Fruit fly (Drosophila melanogaster) whole organism, wandering third instar larva: Measurements from ENCODE around the gene CG11911.

Experiments
- Abd-B ChIP-seq: fragments of >200 bp; optimal IDR thresholded peaks from 2 replicates; lab custom pipeline; 2017; ENCODE audit warnings: missing biosample characterization, missing genetic modification characterization
- CG9705 ChIP-seq: fragments of 200-800 bp; sonication (Bioruptor generic); optimal IDR thresholded peaks from 2 replicates; lab custom pipeline; 2018; ENCODE audit warnings: missing biosample characterization, mild to moderate bottlenecking, missing genetic modification characterization
- CrebA ChIP-seq: fragments of 200-800 bp; sonication (Bioruptor generic); optimal IDR thresholded peaks from 2 replicates; lab custom pipeline; 2016; ENCODE audit warnings: missing biosample characterization, mild to moderate bottlenecking, missing genetic modification characterization, borderline replicate concordance
- Dfd ChIP-seq: fragments of >200 bp; optimal IDR thresholded peaks from 2 replicates; lab custom pipeline; 2017; ENCODE audit warnings: missing biosample characterization, missing genetic modification characterization
- Dif ChIP-seq: fragments of 200-275, 200-300 bp; sonication (Bioruptor generic); optimal IDR thresholded peaks from 2 replicates; lab custom pipeline; 2018; ENCODE audit warnings: missing biosample characterization, missing genetic modification characterization; ENCODE audit not compliant: partially characterized antibody
- GATAd ChIP-seq: sonication (Bioruptor generic); optimal IDR thresholded peaks from 2 replicates; lab custom pipeline; 2016; ENCODE audit warnings: missing biosample characterization, missing genetic modification characterization
- HLH106 ChIP-seq: fragments of 200-800 bp; optimal IDR thresholded peaks from 3 replicates; lab custom pipeline; 2019; ENCODE audit warnings: missing biosample characterization, mild to moderate bottlenecking, missing genetic modification characterization, moderate library complexity
- Hnf4 ChIP-seq: fragments of 200-800 bp; sonication (Bioruptor generic); optimal IDR thresholded peaks from 2 replicates; lab custom pipeline; 2016; ENCODE audit warnings: missing biosample characterization, mild to moderate bottlenecking, missing genetic modification characterization
- Hr78 ChIP-seq: fragments of >200 bp; optimal IDR thresholded peaks from 2 replicates; lab custom pipeline; 2017; ENCODE audit warnings: missing biosample characterization, missing genetic modification characterization
- Jra ChIP-seq: sonication (Bioruptor generic); optimal IDR thresholded peaks from 2 replicates; lab custom pipeline; 2016; ENCODE audit warnings: missing biosample characterization, missing genetic modification characterization
- Mio ChIP-seq: sonication (Bioruptor generic); optimal IDR thresholded peaks from 2 replicates; lab custom pipeline; 2016; ENCODE audit warnings: missing biosample characterization, missing genetic modification characterization
- Myc ChIP-seq: fragments of >200 bp; optimal IDR thresholded peaks from 2 replicates; lab custom pipeline; 2017
- N ChIP-seq: fragments of >200 bp; optimal IDR thresholded peaks from 2 replicates; lab custom pipeline; 2018; ENCODE audit warnings: missing biosample characterization, missing external identifiers, missing genetic modification characterization
- OdsH ChIP-seq: fragments of 200-800 bp; sonication (Bioruptor generic); optimal IDR thresholded peaks from 2 replicates; lab custom pipeline; 2016; ENCODE audit warnings: missing biosample characterization, mild to moderate bottlenecking, missing genetic modification characterization
- Rel ChIP-seq, 2 experiments: fragments of 200-800 bp; sonication (Bioruptor generic) in 1 of 2; optimal IDR thresholded peaks; 2 replicates in 1 of 2; 3 replicates in 1 of 2; lab custom pipeline; 2016 to 2019; ENCODE audit warnings: mild to moderate bottlenecking in 2 of 2, missing biosample characterization in 2 of 2, missing genetic modification characterization in 2 of 2, moderate library complexity in 1 of 2
- Sp1 ChIP-seq: fragments of 200-800 bp; sonication (Bioruptor generic); optimal IDR thresholded peaks from 3 replicates; lab custom pipeline; 2019; ENCODE audit warnings: missing biosample characterization, mild to moderate bottlenecking, missing genetic modification characterization, moderate library complexity
- Vsx2 ChIP-seq: fragments of 200-300, 225-300 bp; sonication (Bioruptor generic); optimal IDR thresholded peaks from 2 replicates; lab custom pipeline; 2018; ENCODE audit warnings: missing biosample characterization, missing genetic modification characterization; ENCODE audit not compliant: partially characterized antibody
- brk ChIP-seq: fragments of 200-800 bp; sonication (Bioruptor generic); optimal IDR thresholded peaks from 2 replicates; lab custom pipeline; 2016; ENCODE audit warnings: missing biosample characterization, mild to moderate bottlenecking, missing genetic modification characterization
- dl ChIP-seq, 2 experiments: fragments of 175-275, 200-275 bp in 1 of 2; fragments of 200-275 bp in 1 of 2; sonication (Bioruptor generic); optimal IDR thresholded peaks; lab custom pipeline; 2018; ENCODE audit warnings: mild to moderate bottlenecking in 2 of 2, missing biosample characterization in 2 of 2, missing genetic modification characterization in 2 of 2, moderate library complexity in 2 of 2; ENCODE audit not compliant: partially characterized antibody in 2 of 2, insufficient read depth in 1 of 2
- dmrt93B ChIP-seq: fragments of 200-800 bp; sonication (Bioruptor generic); optimal IDR thresholded peaks from 2 replicates; lab custom pipeline; 2018; ENCODE audit warnings: missing biosample characterization, mild to moderate bottlenecking, missing genetic modification characterization
- dsf ChIP-seq: sonication (Bioruptor generic); optimal IDR thresholded peaks from 2 replicates; lab custom pipeline; 2016; ENCODE audit warnings: missing biosample characterization, missing genetic modification characterization, borderline replicate concordance
- ey ChIP-seq: fragments of 200-800 bp; sonication (Bioruptor generic); optimal IDR thresholded peaks from 2 replicates; lab custom pipeline; 2016; ENCODE audit warnings: missing biosample characterization, missing genetic modification characterization
- foxo ChIP-seq, 2 experiments: fragments of 200-800 bp; sonication (Bioruptor generic); optimal IDR thresholded peaks; 2 replicates in 1 of 2; 3 replicates in 1 of 2; lab custom pipeline; 2016 to 2017; ENCODE audit warnings: missing biosample characterization in 2 of 2, missing genetic modification characterization in 2 of 2
- fru ChIP-seq: fragments of 200-800 bp; sonication (Bioruptor generic); optimal IDR thresholded peaks from 3 replicates; lab custom pipeline; 2016; ENCODE audit warnings: missing biosample characterization, mild to moderate bottlenecking, missing genetic modification characterization
- h ChIP-seq: fragments of 200-800 bp; sonication (Bioruptor generic); optimal IDR thresholded peaks from 3 replicates; lab custom pipeline; 2016; ENCODE audit warnings: missing biosample characterization, mild to moderate bottlenecking, missing genetic modification characterization
- jim ChIP-seq: fragments of 175-275, 200-325 bp; sonication (Bioruptor generic); optimal IDR thresholded peaks from 2 replicates; lab custom pipeline; 2016; ENCODE audit warnings: missing biosample characterization, mild to moderate bottlenecking, missing genetic modification characterization
- lola ChIP-seq: fragments of >200 bp; optimal IDR thresholded peaks from 2 replicates; lab custom pipeline; 2017; ENCODE audit warnings: missing biosample characterization, missing genetic modification characterization
- pan ChIP-seq: fragments of >200 bp; optimal IDR thresholded peaks from 2 replicates; lab custom pipeline; 2017
- psq ChIP-seq: fragments of 200-800 bp; sonication (Bioruptor generic); optimal IDR thresholded peaks from 3 replicates; lab custom pipeline; 2017; ENCODE audit warnings: missing biosample characterization, mild to moderate bottlenecking, missing genetic modification characterization, moderate library complexity
- rgr ChIP-seq: fragments of 200-800 bp; sonication (Bioruptor generic); optimal IDR thresholded peaks from 3 replicates; lab custom pipeline; 2016; ENCODE audit warnings: missing biosample characterization, mild to moderate bottlenecking, missing genetic modification characterization
- sage ChIP-seq: fragments of 200-800 bp; sonication (Bioruptor generic); optimal IDR thresholded peaks from 2 replicates; lab custom pipeline; 2016; ENCODE audit warnings: missing biosample characterization, mild to moderate bottlenecking, missing genetic modification characterization
- sv ChIP-seq: fragments of 200-800 bp; sonication (Bioruptor generic); optimal IDR thresholded peaks from 3 replicates; lab custom pipeline; 2016; ENCODE audit warnings: missing biosample characterization, missing genetic modification characterization
- tai ChIP-seq: sonication (Bioruptor generic); optimal IDR thresholded peaks from 2 replicates; lab custom pipeline; 2016; ENCODE audit warnings: missing biosample characterization, missing genetic modification characterization
- woc ChIP-seq: sonication (Bioruptor generic); optimal IDR thresholded peaks from 2 replicates; lab custom pipeline; 2016; ENCODE audit warnings: missing biosample characterization, mild to moderate bottlenecking, missing genetic modification characterization

Gene CG11911

dm6 chr2L:356234-356633 is 35.2 kb upstream of the CG11911 start:
- TF ChIP-seq sv = no peak
- TF ChIP-seq Hnf4 = no peak
- TF ChIP-seq CrebA (GFP tag; lab: Kevin White, UChicago) = no peak
- no peak for TF ChIP-seq N (GFP tag; lab: Kevin White, UChicago)
- TF ChIP-seq jim (GFP tag; lab: Kevin White, UChicago) = no peak
- TF ChIP-seq Sp1 (GFP tag; lab: Kevin White, UChicago) = no peak
- TF ChIP-seq HLH106 (tag; lab: Kevin White, UChicago) = no peak
- no peak for TF ChIP-seq dsf (GFP tag; lab: Kevin White, UChicago)
- no peak for TF ChIP-seq lola (GFP tag; lab: Kevin White, UChicago)
- no peak for TF ChIP-seq Jra (GFP tag; lab: Kevin White, UChicago)
- no peak for TF ChIP-seq GATAd
- no peak for TF ChIP-seq CG9705 (GFP tag; lab: Kevin White, UChicago)
- no peak for TF ChIP-seq pan (lab: Kevin White, UChicago)
- TF ChIP-seq dl (GFP tag; optimal IDR thresholded peaks at IDR 0.05; lab: Kevin White, UChicago; ENCODE audit: insufficient read depth in 1 of 2, partially characterized antibody in 2 of 2) = no peak
- no peak for TF ChIP-seq brk (GFP tag; lab: Kevin White, UChicago)
- TF ChIP-seq ey (GFP tag; lab: Kevin White, UChicago) = no peak
- TF ChIP-seq OdsH (GFP tag; lab: Kevin White, UChicago) = no peak
- TF ChIP-seq Mio (GFP tag; lab: Kevin White, UChicago) = no peak

DNA sequence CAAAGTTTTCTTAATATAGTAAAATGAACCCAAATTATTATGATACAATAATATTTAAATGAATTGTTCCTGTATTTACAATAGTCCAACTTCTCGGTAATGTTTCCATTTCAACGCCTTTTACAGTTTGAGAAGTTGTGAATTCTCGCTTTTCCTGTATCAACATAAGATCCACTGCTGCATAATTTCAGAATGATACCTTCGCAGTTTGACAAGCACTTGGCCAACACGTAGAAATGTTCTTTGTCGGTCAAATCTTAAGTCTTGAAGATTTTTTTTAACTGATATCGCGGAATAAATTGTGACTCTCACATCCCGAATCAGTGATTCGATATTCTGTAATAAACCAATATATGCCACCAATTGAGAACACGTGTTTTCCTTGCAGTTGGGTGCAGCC is 26.6 kb upstream of the CG11911 start:
- TF ChIP-seq Myc (lab: Kevin White, UChicago) = no peak
- TF ChIP-seq Rel (GFP tag; optimal IDR thresholded peaks at IDR 0.05; lab: Kevin White, UChicago) = no peak
- no peak for TF ChIP-seq Rel (tag; optimal IDR thresholded peaks at IDR 0.05; lab: Kevin White, UChicago)
- TF ChIP-seq fru = no peak
- TF ChIP-seq sage = no peak
- no peak for TF ChIP-seq h (GFP tag; lab: Kevin White, UChicago)
- TF ChIP-seq jim (GFP tag; lab: Kevin White, UChicago) = no peak
- no peak for TF ChIP-seq Dfd (GFP tag; lab: Kevin White, UChicago)
- TF ChIP-seq Mio (GFP tag; lab: Kevin White, UChicago) = no peak
- TF ChIP-seq N (GFP tag; lab: Kevin White, UChicago) = no peak
- no peak for TF ChIP-seq GATAd
- no peak for TF ChIP-seq dmrt93B (GFP tag; lab: Kevin White, UChicago)
- no peak for TF ChIP-seq Sp1 (GFP tag; lab: Kevin White, UChicago)
- no peak for TF ChIP-seq psq
- TF ChIP-seq rgr (GFP tag; lab: Kevin White, UChicago) = no peak
- no peak for TF ChIP-seq Dif (GFP tag; lab: Kevin White, UChicago)
- no peak for TF ChIP-seq Hnf4
- no peak for TF ChIP-seq CG9705 (GFP tag; lab: Kevin White, UChicago)
- no peak for TF ChIP-seq Hr78 (GFP tag; lab: Kevin White, UChicago)
- TF ChIP-seq OdsH (GFP tag; lab: Kevin White, UChicago) = no peak
- TF ChIP-seq brk (GFP tag; lab: Kevin White, UChicago) = no peak

DNA sequence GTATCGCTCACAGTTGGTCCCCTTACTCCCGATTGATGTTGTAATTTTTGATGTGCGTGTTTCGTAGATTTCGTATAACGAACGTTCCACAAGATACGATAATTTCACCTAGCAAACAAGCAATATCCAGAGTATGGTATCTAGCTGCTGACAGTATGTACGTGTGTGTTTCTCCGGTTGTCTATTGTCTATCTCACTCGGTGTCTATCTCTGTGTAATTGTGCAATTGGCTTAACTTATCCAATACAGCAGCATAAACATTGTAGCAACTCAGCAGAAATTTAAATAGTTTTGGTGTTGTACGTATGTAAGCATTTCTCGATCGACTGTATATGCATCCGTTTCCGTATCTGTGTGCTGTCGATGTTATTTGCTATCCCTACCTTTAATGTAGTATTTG is 25.7 kb upstream of the CG11911 start:
- no peak for TF ChIP-seq foxo (GFP tag; optimal IDR thresholded peaks at IDR 0.05; lab: Kevin White, UChicago)
- no peak for TF ChIP-seq Dfd (GFP tag; lab: Kevin White, UChicago)
- TF ChIP-seq tai = no peak
- no peak for TF ChIP-seq sage
- no peak for TF ChIP-seq woc (GFP tag; lab: Kevin White, UChicago)
- TF ChIP-seq HLH106 (tag; lab: Kevin White, UChicago) = no peak
- no peak for TF ChIP-seq Hr78 (GFP tag; lab: Kevin White, UChicago)

- TF ChIP-seq fru = no peak
- no peak for TF ChIP-seq Vsx2 (GFP tag; lab: Kevin White, UChicago)
- TF ChIP-seq Abd-B (GFP tag; lab: Kevin White, UChicago) = no peak
- TF ChIP-seq GATAd = no peak
- TF ChIP-seq woc (GFP tag; lab: Kevin White, UChicago) = no peak
- TF ChIP-seq tai = no peak
- TF ChIP-seq CG9705 (GFP tag; lab: Kevin White, UChicago) = no peak
- no peak for TF ChIP-seq Hr78 (GFP tag; lab: Kevin White, UChicago)
- TF ChIP-seq sv = no peak
- no peak for TF ChIP-seq sage
- no peak for TF ChIP-seq dl (GFP tag; optimal IDR thresholded peaks at IDR 0.05; lab: Kevin White, UChicago; ENCODE audit: insufficient read depth in 1 of 2, partially characterized antibody in 2 of 2)
- TF ChIP-seq Hnf4 = no peak
Observed at dm6 chr2L:332235-332634, 11.2 kb upstream of the CG11911 start, which contains the start of gene CG31921. Gene CG31921, minus strand, starts transcription at chr2L:332335.
